Fruit fly (Drosophila melanogaster): ENCODE measurements around the gene CG8219.

CG8219 gene

DNA sequence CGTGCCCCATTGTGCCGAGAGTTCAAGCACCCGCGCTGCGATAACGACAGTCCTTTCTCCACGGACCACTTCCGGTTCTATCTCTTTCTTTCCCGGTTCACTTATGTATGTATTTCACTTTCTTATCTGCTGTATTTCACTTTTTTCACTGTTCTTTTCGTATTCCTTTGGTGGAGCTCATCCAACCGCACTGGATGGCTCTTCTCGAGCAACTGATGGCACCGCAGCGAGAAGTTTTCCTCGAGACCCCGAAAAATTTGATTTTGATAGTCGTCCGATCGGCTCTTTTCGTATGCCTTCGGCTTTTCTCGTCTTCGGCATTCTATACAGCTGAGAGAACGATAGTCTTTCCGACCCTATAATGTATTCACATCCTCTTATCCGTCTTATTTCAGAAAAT lies 17.5 kb downstream of the CG8219 start, which contains the start of gene LanA (continued):
- TF ChIP-seq CG10209 (GFP tag; optimal IDR thresholded peaks at IDR 0.05) = no peak
- TF ChIP-seq eyg (GFP tag; optimal IDR thresholded peaks at IDR 0.05) = peak; percentile 17
- no peak for TF ChIP-seq pan (optimal IDR thresholded peaks at IDR 0.05)
- TF ChIP-seq pan (GFP tag; optimal IDR thresholded peaks at IDR 0.05 in 1 of 2, IDR thresholded peaks at IDR 0.05 in 1 of 2) = peak in 1 of 2 experiments; percentile 11
- TF ChIP-seq H2.0 (GFP tag; IDR thresholded peaks at IDR 0.05) = no peak
- TF ChIP-seq kah (GFP tag; optimal IDR thresholded peaks at IDR 0.05) = peak; percentile 27
- no peak for TF ChIP-seq CG10462 (GFP tag; optimal IDR thresholded peaks at IDR 0.05)
- TF ChIP-seq Dek (tag; optimal IDR thresholded peaks at IDR 0.05) = no peak
- TF ChIP-seq CG15696 (tag; optimal IDR thresholded peaks at IDR 0.05) = peak; percentile 9
- no peak for TF ChIP-seq CG7987 (GFP tag; optimal IDR thresholded peaks at IDR 0.05)
- no peak for TF ChIP-seq nmo (GFP tag; optimal IDR thresholded peaks at IDR 0.05)
- TF ChIP-seq Opbp (GFP tag; IDR thresholded peaks at IDR 0.05; ENCODE audit: partially characterized antibody) = 0 out of 3 replicates have a peak, but pooled peaks have one; percentile 28
- TF ChIP-seq CG12744 (GFP tag; optimal IDR thresholded peaks at IDR 0.05) = peak; percentile 31
- peak; percentile 75 for TF ChIP-seq HLHmδ (GFP tag; optimal IDR thresholded peaks at IDR 0.05)
- TF ChIP-seq Nf-YC (tag; optimal IDR thresholded peaks at IDR 0.05) = no peak
- TF ChIP-seq CG10543 (GFP tag; optimal IDR thresholded peaks at IDR 0.05) = peak; percentile 19
- peak; percentile 65 for TF ChIP-seq Blimp-1 (GFP tag; optimal IDR thresholded peaks at IDR 0.05)
- TF ChIP-seq CG3163 (GFP tag; optimal IDR thresholded peaks at IDR 0.05) = peak; percentile 27
- no peak for TF ChIP-seq Hr39 (optimal IDR thresholded peaks at IDR 0.05)
- TF ChIP-seq CG8924 (tag; optimal IDR thresholded peaks at IDR 0.05) = no peak
- TF ChIP-seq Nf-YB (GFP tag; optimal IDR thresholded peaks at IDR 0.05) = no peak
- TF ChIP-seq CG10565 (GFP tag; optimal IDR thresholded peaks at IDR 0.05) = no peak
- TF ChIP-seq Hmr (GFP tag; optimal IDR thresholded peaks at IDR 0.05) = no peak
- TF ChIP-seq stwl (tag; optimal IDR thresholded peaks at IDR 0.05) = peak; percentile 7
- no peak for TF ChIP-seq Hr3 (GFP tag; optimal IDR thresholded peaks at IDR 0.05)
- TF ChIP-seq CG15601 (tag; optimal IDR thresholded peaks at IDR 0.05) = no peak
- TF ChIP-seq pho (GFP tag; optimal IDR thresholded peaks at IDR 0.05) = no peak

DNA sequence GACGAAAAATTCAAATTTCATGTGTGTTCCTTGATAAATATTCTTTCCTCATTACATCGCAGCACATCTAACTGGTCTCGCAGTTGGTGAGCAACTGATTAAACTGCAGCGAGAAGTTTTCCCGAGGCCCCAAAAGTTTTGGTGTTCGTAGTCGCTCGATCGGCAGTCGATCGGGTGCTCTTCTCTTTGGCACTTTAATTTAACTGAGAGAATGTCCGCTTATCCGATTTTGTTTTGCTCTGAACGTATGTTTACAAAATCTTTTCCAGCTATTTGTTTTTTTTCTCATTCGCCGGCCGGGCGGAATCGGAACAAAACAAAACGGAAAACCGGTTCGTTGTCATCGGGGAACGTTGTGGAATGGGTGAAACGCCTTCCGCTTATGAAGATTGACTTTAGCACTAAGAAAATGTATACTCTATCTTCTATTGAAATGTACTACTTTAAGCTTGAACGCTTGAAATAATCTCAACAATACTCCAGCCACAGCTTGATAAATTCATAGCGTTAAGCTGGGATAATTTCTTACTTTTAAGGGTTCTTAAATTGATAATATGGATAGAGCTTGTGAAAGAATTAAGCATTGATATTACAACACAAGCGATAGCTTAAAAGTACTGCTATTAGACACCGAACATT lies 18.4 kb downstream of the CG8219 start:
- TF ChIP-seq jumu (GFP tag; optimal IDR thresholded peaks at IDR 0.05) = no peak
- no peak for TF ChIP-seq ssp (GFP tag; IDR thresholded peaks at IDR 0.05)
- no peak for TF ChIP-seq CG4282 (GFP tag; optimal IDR thresholded peaks at IDR 0.05)
- no peak for TF ChIP-seq pb (GFP tag; optimal IDR thresholded peaks at IDR 0.05)
- TF ChIP-seq CTCF (GFP tag; optimal IDR thresholded peaks at IDR 0.05) = no peak
- no peak for TF ChIP-seq dati (GFP tag; IDR thresholded peaks at IDR 0.05)
- TF ChIP-seq chinmo (GFP tag; IDR thresholded peaks at IDR 0.05; ENCODE audit: partially characterized antibody) = peak; percentile 93
- TF ChIP-seq btn (GFP tag; optimal IDR thresholded peaks at IDR 0.05) = no peak
- TF ChIP-seq CG17385 (GFP tag; optimal IDR thresholded peaks at IDR 0.05) = peak; percentile 47
- peak; percentile 44 for TF ChIP-seq lbe (GFP tag; optimal IDR thresholded peaks at IDR 0.05)
- TF ChIP-seq CG8290 (GFP tag; optimal IDR thresholded peaks at IDR 0.05) = no peak
- no peak for TF ChIP-seq CG8290 (tag; optimal IDR thresholded peaks at IDR 0.05)
- no peak for TF ChIP-seq Meics (GFP tag; optimal IDR thresholded peaks at IDR 0.05)
- TF ChIP-seq Atf6 (GFP tag; IDR thresholded peaks at IDR 0.05) = no peak
- TF ChIP-seq CG10654 (GFP tag; optimal IDR thresholded peaks at IDR 0.05) = no peak
- TF ChIP-seq CG18764 (GFP tag; optimal IDR thresholded peaks at IDR 0.05) = no peak
- no peak for TF ChIP-seq esg (GFP tag; conservative IDR thresholded peaks at IDR 0.05)
- TF ChIP-seq CG17829 (tag; optimal IDR thresholded peaks at IDR 0.05) = no peak
- TF ChIP-seq tin (GFP tag; optimal IDR thresholded peaks at IDR 0.05) = no peak
- TF ChIP-seq CG8388 (GFP tag; optimal IDR thresholded peaks at IDR 0.05) = no peak
- TF ChIP-seq Mrtf (GFP tag; IDR thresholded peaks at IDR 0.05) = no peak
- no peak for TF ChIP-seq ewg (GFP tag; optimal IDR thresholded peaks at IDR 0.05)
- TF ChIP-seq gfzf (GFP tag; optimal IDR thresholded peaks at IDR 0.05) = no peak
- TF ChIP-seq HLH54F (GFP tag; optimal IDR thresholded peaks at IDR 0.05) = no peak
- TF ChIP-seq HLHmδ (GFP tag; optimal IDR thresholded peaks at IDR 0.05) = no peak
- TF ChIP-seq fd64A (GFP tag; optimal IDR thresholded peaks at IDR 0.05) = no peak
- no peak for TF ChIP-seq Gsc (GFP tag; IDR thresholded peaks at IDR 0.05)
